Fruit fly (Drosophila melanogaster) whole organism, embryonic: Measurements from ENCODE around the gene pes.

ENCODE experiments used
- Antp ChIP-seq: fragments of 200-800 bp; sonication (Bioruptor generic); optimal IDR thresholded peaks from 3 replicates; lab custom pipeline; 2016; ENCODE audit warnings: missing biosample characterization, missing genetic modification characterization
- CG10654 ChIP-seq: fragments of 200-800 bp; sonication (Bioruptor generic); optimal IDR thresholded peaks from 2 replicates; lab custom pipeline; 2016; ENCODE audit warnings: missing biosample characterization, missing genetic modification characterization
- CG1529 ChIP-seq: fragments of 200-800 bp; sonication (Bioruptor generic); optimal IDR thresholded peaks from 3 replicates; lab custom pipeline; 2018; ENCODE audit warnings: missing biosample characterization, missing genetic modification characterization
- CG16813 ChIP-seq: fragments of 200-800 bp; sonication (Bioruptor generic); IDR thresholded peaks from 3 replicates; pipeline ENCODE4 v1.3.6; 2022; ENCODE audit warnings: missing biosample characterization, missing genetic modification characterization; ENCODE audit not compliant: partially characterized antibody
- CG2712 ChIP-seq: fragments of 200-800 bp; optimal IDR thresholded peaks from 3 replicates; lab custom pipeline; 2019; ENCODE audit warnings: missing biosample characterization, mild to moderate bottlenecking, missing genetic modification characterization, moderate library complexity
- CG4617 ChIP-seq: fragments of 200-800 bp; sonication (Bioruptor generic); optimal IDR thresholded peaks from 3 replicates; lab custom pipeline; 2016; ENCODE audit warnings: missing biosample characterization, missing genetic modification characterization, borderline replicate concordance
- CG5953 ChIP-seq: fragments of 200-800 bp; sonication (Bioruptor generic); IDR thresholded peaks from 2 replicates; pipeline ENCODE4 v1.3.6; 2022; ENCODE audit warnings: missing biosample characterization, missing genetic modification characterization
- CG6791 ChIP-seq: fragments of 200-800 bp; sonication (Bioruptor generic); IDR thresholded peaks from 3 replicates; pipeline ENCODE4 v1.3.6; 2022; ENCODE audit warnings: missing biosample characterization, missing genetic modification characterization; ENCODE audit not compliant: partially characterized antibody
- CG7786 ChIP-seq: fragments of 200-800 bp; sonication (Bioruptor generic); optimal IDR thresholded peaks from 2 replicates; lab custom pipeline; 2016; ENCODE audit warnings: missing biosample characterization, missing genetic modification characterization
- CG7963 ChIP-seq: fragments of 200-800 bp; sonication (Bioruptor generic); IDR thresholded peaks from 3 replicates; pipeline ENCODE4 v1.3.6; 2022; ENCODE audit warnings: missing biosample characterization, missing genetic modification characterization; ENCODE audit not compliant: partially characterized antibody
- CG8290 ChIP-seq, 3 experiments: fragments of 200-800 bp; sonication (Bioruptor generic); optimal IDR thresholded peaks; 2 replicates each; lab custom pipeline; 2016 to 2019; ENCODE audit warnings: missing biosample characterization in 3 of 3, missing genetic modification characterization in 3 of 3, mild to moderate bottlenecking in 2 of 3, moderate library complexity in 1 of 3
- CG8924 ChIP-seq: fragments of 200-800 bp; optimal IDR thresholded peaks from 3 replicates; lab custom pipeline; 2019; ENCODE audit warnings: missing biosample characterization, mild to moderate bottlenecking, missing genetic modification characterization, moderate library complexity
- CG9817 ChIP-seq: fragments of 200-800 bp; sonication (Bioruptor generic); optimal IDR thresholded peaks from 2 replicates; lab custom pipeline; 2018; ENCODE audit warnings: missing biosample characterization, mild to moderate bottlenecking, missing genetic modification characterization, moderate library complexity
- CG9876 ChIP-seq: fragments of 200-800 bp; sonication (Bioruptor generic); optimal IDR thresholded peaks from 2 replicates; lab custom pipeline; 2016; ENCODE audit warnings: missing biosample characterization, missing genetic modification characterization
- Dref ChIP-seq: fragments of 200-800 bp; sonication (Bioruptor generic); IDR thresholded peaks from 2 replicates; pipeline ENCODE4 v1.3.6; 2022; ENCODE audit warnings: missing biosample characterization, missing genetic modification characterization
- H15 ChIP-seq: fragments of 200-800 bp; sonication (Bioruptor generic); IDR thresholded peaks from 3 replicates; pipeline ENCODE4 v1.3.6; 2022; ENCODE audit warnings: missing biosample characterization, missing genetic modification characterization
- Hr3 ChIP-seq: fragments of 200-800 bp; sonication (Bioruptor generic); optimal IDR thresholded peaks from 3 replicates; lab custom pipeline; 2016; ENCODE audit warnings: missing biosample characterization, missing genetic modification characterization
- Hr78 ChIP-seq, 2 experiments: fragments of 200-800 bp in 1 of 2; fragments of >200 bp in 1 of 2; sonication (Bioruptor generic) in 1 of 2; optimal IDR thresholded peaks; 2 replicates each; lab custom pipeline; 2017 to 2019; ENCODE audit warnings: missing biosample characterization in 2 of 2, missing genetic modification characterization in 2 of 2, mild to moderate bottlenecking in 1 of 2, moderate library complexity in 1 of 2
- MESR4 ChIP-seq: fragments of 200-800 bp; sonication (Bioruptor generic); optimal IDR thresholded peaks from 2 replicates; lab custom pipeline; 2018; ENCODE audit warnings: missing biosample characterization, mild to moderate bottlenecking, missing genetic modification characterization, moderate library complexity
- MTF-1 ChIP-seq: fragments of 200-800 bp; sonication (Bioruptor generic); optimal IDR thresholded peaks from 2 replicates; lab custom pipeline; 2018; ENCODE audit warnings: missing biosample characterization, mild to moderate bottlenecking, missing genetic modification characterization, borderline replicate concordance
- NC2α ChIP-seq: fragments of 200-800 bp; sonication (Bioruptor generic); optimal IDR thresholded peaks from 2 replicates; lab custom pipeline; 2016; ENCODE audit warnings: missing biosample characterization, missing genetic modification characterization
- Ravus ChIP-seq: fragments of 200-800 bp; sonication (Bioruptor generic); IDR thresholded peaks from 2 replicates; pipeline ENCODE4 v1.3.6; 2022; ENCODE audit warnings: missing biosample characterization, missing genetic modification characterization
- Rfx ChIP-seq: fragments of 200-800 bp; sonication (Bioruptor generic); IDR thresholded peaks from 2 replicates; pipeline ENCODE4 v1.3.6; 2022; ENCODE audit warnings: missing biosample characterization, missing genetic modification characterization
- Scr ChIP-seq: fragments of 200-800 bp; sonication (Bioruptor generic); IDR thresholded peaks from 2 replicates; pipeline ENCODE4 v1.3.6; 2022; ENCODE audit warnings: missing biosample characterization, missing genetic modification characterization; ENCODE audit not compliant: partially characterized antibody
- Sry-δ ChIP-seq: fragments of 200-800 bp; sonication (Bioruptor generic); optimal IDR thresholded peaks from 2 replicates; lab custom pipeline; 2016; ENCODE audit warnings: missing biosample characterization, missing genetic modification characterization
- Stat92E ChIP-seq, 3 experiments: fragments of >200 bp in 2 of 3; fragments of 200-800 bp in 1 of 3; sonication (Bioruptor generic) in 1 of 3; optimal IDR thresholded peaks; 2 replicates each; lab custom pipeline; 2017 to 2019; ENCODE audit warnings: missing biosample characterization in 3 of 3, missing genetic modification characterization in 3 of 3, mild to moderate bottlenecking in 1 of 3, moderate library complexity in 1 of 3
- cad ChIP-seq: fragments of >200 bp; optimal IDR thresholded peaks from 2 replicates; lab custom pipeline; 2017; ENCODE audit warnings: missing biosample characterization, missing genetic modification characterization
- crol ChIP-seq: fragments of 200-800 bp; sonication (Bioruptor generic); IDR thresholded peaks from 2 replicates; pipeline ENCODE4 v1.3.6; 2022; ENCODE audit warnings: missing biosample characterization, missing genetic modification characterization
- crp ChIP-seq, 2 experiments: fragments of 200-800 bp; sonication (Bioruptor generic); optimal IDR thresholded peaks; 2 replicates in 1 of 2; 3 replicates in 1 of 2; lab custom pipeline; 2017; ENCODE audit warnings: missing biosample characterization in 2 of 2, missing genetic modification characterization in 2 of 2, mild to moderate bottlenecking in 1 of 2, moderate library complexity in 1 of 2
- cwo ChIP-seq: fragments of 200-800 bp; sonication (Bioruptor generic); optimal IDR thresholded peaks from 3 replicates; lab custom pipeline; 2017; ENCODE audit warnings: missing biosample characterization, missing genetic modification characterization, mild to moderate bottlenecking, moderate library complexity, missing genetic modification reagents
- da ChIP-seq: fragments of 200-800 bp; sonication (Bioruptor generic); optimal IDR thresholded peaks from 2 replicates; lab custom pipeline; 2016; ENCODE audit warnings: missing biosample characterization, missing genetic modification characterization
- emc ChIP-seq: fragments of 200-800 bp; sonication (Bioruptor generic); optimal IDR thresholded peaks from 2 replicates; lab custom pipeline; 2016; ENCODE audit warnings: missing biosample characterization, missing genetic modification characterization
- gce ChIP-seq: fragments of 200-800 bp; sonication (Bioruptor generic); IDR thresholded peaks from 3 replicates; pipeline ENCODE4 v1.3.6; 2022; ENCODE audit warnings: missing biosample characterization, missing genetic modification characterization
- gem ChIP-seq: fragments of 200-800 bp; sonication (Bioruptor generic); optimal IDR thresholded peaks from 2 replicates; lab custom pipeline; 2019; ENCODE audit warnings: missing biosample characterization, mild to moderate bottlenecking, missing genetic modification characterization, moderate library complexity
- hbn ChIP-seq: fragments of 200-800 bp; sonication (Bioruptor generic); IDR thresholded peaks from 2 replicates; pipeline ENCODE4 v1.3.6; 2022; ENCODE audit warnings: missing biosample characterization, missing genetic modification characterization; ENCODE audit not compliant: partially characterized antibody
- jing ChIP-seq: fragments of 200-800 bp; sonication (Bioruptor generic); optimal IDR thresholded peaks from 2 replicates; lab custom pipeline; 2018; ENCODE audit warnings: missing biosample characterization, mild to moderate bottlenecking, missing genetic modification characterization
- jumu ChIP-seq: fragments of 200-800 bp; sonication (Bioruptor generic); optimal IDR thresholded peaks from 3 replicates; lab custom pipeline; 2016; ENCODE audit warnings: missing biosample characterization, missing genetic modification characterization
- luna ChIP-seq: fragments of 200-800 bp; sonication (Bioruptor generic); optimal IDR thresholded peaks from 2 replicates; lab custom pipeline; 2016; ENCODE audit warnings: missing biosample characterization, missing genetic modification characterization
- phol ChIP-seq: fragments of 200-800 bp; sonication (Bioruptor generic); optimal IDR thresholded peaks from 3 replicates; lab custom pipeline; 2018; ENCODE audit warnings: missing biosample characterization, mild to moderate bottlenecking, missing genetic modification characterization, moderate library complexity
- prd ChIP-seq, 3 experiments: fragments of >200 bp in 2 of 3; fragments of 200-800 bp in 1 of 3; sonication (Bioruptor generic) in 1 of 3; optimal IDR thresholded peaks in 2 of 3; IDR thresholded peaks in 1 of 3; 2 replicates in 2 of 3; 3 replicates in 1 of 3; pipeline versions ENCODE4 v1.3.6 to Lab custom; 2017 to 2022; ENCODE audit warnings: missing biosample characterization in 1 of 3, missing genetic modification characterization in 1 of 3
- pros ChIP-seq: fragments of 200-800 bp; sonication (Bioruptor generic); optimal IDR thresholded peaks from 3 replicates; lab custom pipeline; 2019; ENCODE audit warnings: missing biosample characterization, mild to moderate bottlenecking, missing genetic modification characterization, moderate library complexity
- run ChIP-seq: fragments of 200-800 bp; sonication (Bioruptor generic); optimal IDR thresholded peaks from 3 replicates; lab custom pipeline; 2018; ENCODE audit warnings: missing biosample characterization, mild to moderate bottlenecking, missing genetic modification characterization
- schlank ChIP-seq: fragments of 200-800 bp; sonication (Bioruptor generic); optimal IDR thresholded peaks from 2 replicates; lab custom pipeline; 2018; ENCODE audit warnings: missing biosample characterization, mild to moderate bottlenecking, missing genetic modification characterization
- scrt ChIP-seq: fragments of 200-800 bp; sonication (Bioruptor generic); optimal IDR thresholded peaks from 2 replicates; lab custom pipeline; 2018; ENCODE audit warnings: missing biosample characterization, mild to moderate bottlenecking, missing genetic modification characterization, moderate library complexity
- seq ChIP-seq: fragments of 200-800 bp; sonication (Bioruptor generic); IDR thresholded peaks from 2 replicates; pipeline ENCODE4 v1.3.6; 2022; ENCODE audit warnings: missing biosample characterization, missing genetic modification characterization
- sna ChIP-seq: fragments of 200-800 bp; sonication (Bioruptor generic); IDR thresholded peaks from 2 replicates; pipeline ENCODE4 v1.3.6; 2022; ENCODE audit warnings: missing biosample characterization, missing genetic modification characterization; ENCODE audit not compliant: partially characterized antibody
- tap ChIP-seq: fragments of 200-800 bp; optimal IDR thresholded peaks from 3 replicates; lab custom pipeline; 2019; ENCODE audit warnings: missing biosample characterization, mild to moderate bottlenecking, missing genetic modification characterization, moderate library complexity
- tna ChIP-seq: fragments of 200-800 bp; sonication (Bioruptor generic); IDR thresholded peaks from 2 replicates; pipeline ENCODE4 v1.3.6; 2022; ENCODE audit warnings: missing biosample characterization, missing genetic modification characterization; ENCODE audit not compliant: partially characterized antibody
- tx ChIP-seq: fragments of 200-800 bp; sonication (Bioruptor generic); optimal IDR thresholded peaks from 2 replicates; lab custom pipeline; 2016; ENCODE audit warnings: missing biosample characterization, missing genetic modification characterization

pes gene

dm6 chr2L:8043282-8043668 is 49.3 kb upstream of the pes start, which contains the start of gene Megf8 (continued):
- TF ChIP-seq scrt (GFP tag; lab: Kevin White, UChicago) (no peak), CG10654 (GFP tag; lab: Kevin White, UChicago) (no peak), tap (no peak), CG1529 (no peak), Hr3 (no peak), Dref (peak; percentile 83), emc (GFP tag; lab: Kevin White, UChicago) (no peak), jing (GFP tag; lab: Kevin White, UChicago) (no peak), pros (GFP tag; lab: Kevin White, UChicago) (no peak), Scr (GFP tag; lab: Robert Waterston, UW) (peak; percentile 12; the same call in 1 of the 2 replicates), NC2α (GFP tag; lab: Kevin White, UChicago) (no peak), MESR4 (peak; percentile 77), phol (tag; lab: Kevin White, UChicago) (no peak), Rfx (GFP tag; lab: Robert Waterston, UW) (0 out of 2 replicates have a peak, but pooled peaks have one; percentile 23), MTF-1 (no peak), crp (GFP tag; optimal IDR thresholded peaks at IDR 0.05; lab: Kevin White, UChicago) (peak; percentile 48 to 90), CG9817 (no peak), tx (GFP tag; lab: Kevin White, UChicago) (no peak), CG8290 (GFP tag; optimal IDR thresholded peaks at IDR 0.05; lab: Kevin White, UChicago) (no peak), CG8290 (tag; optimal IDR thresholded peaks at IDR 0.05; lab: Kevin White, UChicago) (no peak), CG6791 (GFP tag; lab: Robert Waterston, UW) (peak; percentile 74), CG5953 (no peak), schlank (tag; lab: Kevin White, UChicago) (no peak), cwo (GFP tag; lab: Kevin White, UChicago) (no peak), luna (GFP tag; lab: Kevin White, UChicago) (no peak), Hr78 (GFP tag; optimal IDR thresholded peaks at IDR 0.05; lab: Kevin White, UChicago) (no peak), Ravus (GFP tag; lab: Robert Waterston, UW) (no peak), da (GFP tag; lab: Kevin White, UChicago) (no peak), Sry-δ (GFP tag; lab: Kevin White, UChicago) (no peak), jumu (GFP tag; lab: Kevin White, UChicago) (no peak), H15 (GFP tag; lab: Robert Waterston, UW) (no peak), run (tag; lab: Kevin White, UChicago) (no peak), tna (GFP tag; lab: Robert Waterston, UW) (peak; percentile 72), CG9876 (GFP tag; lab: Kevin White, UChicago) (no peak), CG4617 (GFP tag; lab: Kevin White, UChicago) (peak; percentile 35), hbn (GFP tag; lab: Robert Waterston, UW) (peak; percentile 55), CG8924 (tag; lab: Kevin White, UChicago) (no peak), CG7963 (GFP tag; lab: Robert Waterston, UW) (peak; percentile 83; the same call in 2 of the 3 replicates), Antp (GFP tag; lab: Kevin White, UChicago) (no peak), prd (optimal IDR thresholded peaks at IDR 0.05; lab: Kevin White, UChicago) (no peak), prd (GFP tag; IDR thresholded peaks at IDR 0.05; lab: Robert Waterston, UW) (no peak), seq (GFP tag; lab: Robert Waterston, UW) (no peak), CG16813 (GFP tag; lab: Robert Waterston, UW) (peak; percentile 5; the same call in 2 of the 3 replicates), sna (peak; percentile 55), crol (GFP tag; lab: Robert Waterston, UW) (no peak), cad (GFP tag; lab: Kevin White, UChicago) (no peak), CG7786 (no peak), gem (no peak), CG2712 (tag; lab: Kevin White, UChicago) (no peak), gce (GFP tag; lab: Robert Waterston, UW) (no peak), Stat92E (GFP tag; optimal IDR thresholded peaks at IDR 0.05; lab: Kevin White, UChicago) (no peak)
